Fruit fly (Drosophila melanogaster): ENCODE measurements around the gene RpS15Aa.

Gene RpS15Aa

DNA sequence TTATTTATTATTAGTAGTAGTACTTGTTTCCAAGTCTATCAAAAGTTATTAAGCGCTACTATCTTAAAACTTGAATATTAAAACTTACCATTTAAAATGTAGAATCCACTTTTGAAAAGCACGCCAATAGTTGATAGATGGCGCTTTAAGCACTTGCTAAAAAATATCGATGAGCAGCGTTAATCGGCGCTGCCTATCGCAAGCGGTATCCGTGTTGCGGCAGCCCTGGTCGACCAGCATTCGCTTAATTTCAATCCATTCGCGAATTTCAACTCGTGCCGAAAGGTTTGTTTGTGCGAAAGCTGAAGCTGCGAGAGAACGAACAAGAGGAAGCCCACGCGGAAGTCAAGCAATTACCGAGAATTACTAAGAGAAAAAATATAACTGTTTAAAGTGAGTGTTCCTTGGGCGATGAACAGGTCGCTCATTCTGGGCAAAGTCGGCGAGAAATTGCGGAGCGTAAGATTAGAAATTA, 7.9 kb downstream of the RpS15Aa start, which contains the start of gene Prx2 (continued):
- TF ChIP-seq CG6854 (GFP tag; optimal IDR thresholded peaks at IDR 0.05) = peak; percentile 72
- TF ChIP-seq CG6276 (GFP tag; optimal IDR thresholded peaks at IDR 0.05) = peak; percentile 34
- TF ChIP-seq Eip93F (GFP tag; optimal IDR thresholded peaks at IDR 0.05) = no peak
- TF ChIP-seq salr (GFP tag; optimal IDR thresholded peaks at IDR 0.05) = no peak
- TF ChIP-seq ss (GFP tag; optimal IDR thresholded peaks at IDR 0.05) = peak; percentile 0 to 49
- no peak for TF ChIP-seq CG10669 (GFP tag; optimal IDR thresholded peaks at IDR 0.05)
- TF ChIP-seq CG34406 (GFP tag; optimal IDR thresholded peaks at IDR 0.05) = no peak
- no peak for TF ChIP-seq Sox14 (GFP tag; optimal IDR thresholded peaks at IDR 0.05)
- TF ChIP-seq Hr38 (GFP tag; optimal IDR thresholded peaks at IDR 0.05) = no peak
- TF ChIP-seq CG9139 (GFP tag; optimal IDR thresholded peaks at IDR 0.05) = peak; percentile 46
- peak; percentile 15; the same call in 1 of the 2 replicates for TF ChIP-seq CG11294 (GFP tag; IDR thresholded peaks at IDR 0.05)
- peak; percentile 4 for TF ChIP-seq Eip75B (GFP tag; optimal IDR thresholded peaks at IDR 0.05)
- no peak for TF ChIP-seq spab (GFP tag; optimal IDR thresholded peaks at IDR 0.05)
- peak; percentile 64 for TF ChIP-seq vri (GFP tag; optimal IDR thresholded peaks at IDR 0.05)
- TF ChIP-seq CG8319 (GFP tag; optimal IDR thresholded peaks at IDR 0.05) = no peak
- 0 out of 2 replicates have a peak, but pooled peaks have one; percentile 9 for TF ChIP-seq Gug (GFP tag; IDR thresholded peaks at IDR 0.05)
- TF ChIP-seq Lpt (GFP tag; optimal IDR thresholded peaks at IDR 0.05) = no peak
- TF ChIP-seq CG11762 (GFP tag; optimal IDR thresholded peaks at IDR 0.05; ENCODE audit: insufficient read depth) = no peak
- peak; percentile 52; the same call in 1 of the 2 replicates for TF ChIP-seq CG15336 (GFP tag; IDR thresholded peaks at IDR 0.05)
- no peak for TF ChIP-seq fkh (GFP tag; optimal IDR thresholded peaks at IDR 0.05)
- TF ChIP-seq Ets21C (GFP tag; optimal IDR thresholded peaks at IDR 0.05) = no peak
- TF ChIP-seq Hr4 (GFP tag; optimal IDR thresholded peaks at IDR 0.05) = no peak
- no peak for TF ChIP-seq Ets96B (tag; optimal IDR thresholded peaks at IDR 0.05)
- TF ChIP-seq CG31627 (GFP tag; optimal IDR thresholded peaks at IDR 0.05) = peak; percentile 23
- no peak for TF ChIP-seq CG1621 (tag; optimal IDR thresholded peaks at IDR 0.05)
- peak; percentile 4 for TF ChIP-seq lz (GFP tag; optimal IDR thresholded peaks at IDR 0.05)
- TF ChIP-seq CG4318 (GFP tag; optimal IDR thresholded peaks at IDR 0.05) = no peak
- no peak for TF ChIP-seq CG6792 (GFP tag; optimal IDR thresholded peaks at IDR 0.05)

DNA sequence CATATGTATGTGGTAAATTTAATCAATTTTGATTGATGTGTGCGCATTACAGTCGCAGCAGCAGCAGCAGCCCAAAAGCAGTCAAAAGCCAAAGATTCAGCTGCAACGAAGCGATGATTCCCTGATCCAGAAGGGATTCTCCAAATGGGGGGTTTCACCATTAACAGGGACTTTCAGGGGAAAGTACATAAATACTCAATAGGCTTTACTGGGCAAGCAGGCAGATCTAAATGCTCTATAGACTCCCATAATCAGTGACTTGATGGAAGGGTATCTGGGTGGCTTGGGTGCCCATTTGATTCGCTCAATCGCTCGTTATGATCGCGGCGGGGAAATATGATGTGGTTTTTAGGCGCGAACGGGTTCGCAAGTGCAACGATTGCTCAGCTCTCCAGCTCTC, 12.2 kb downstream of the RpS15Aa start:
- TF ChIP-seq Sox102F (GFP tag; optimal IDR thresholded peaks at IDR 0.05) (peak; percentile 12), CG6792 (GFP tag; optimal IDR thresholded peaks at IDR 0.05) (no peak), pdm3 (GFP tag; optimal IDR thresholded peaks at IDR 0.05) (peak; percentile 25), Ets21C (GFP tag; optimal IDR thresholded peaks at IDR 0.05) (no peak), esn (GFP tag; optimal IDR thresholded peaks at IDR 0.05) (peak; percentile 40), Lpt (GFP tag; optimal IDR thresholded peaks at IDR 0.05) (no peak), CG6163 (GFP tag; IDR thresholded peaks at IDR 0.05) (peak; percentile 31; the same call in 1 of the 3 replicates), OdsH (GFP tag; optimal IDR thresholded peaks at IDR 0.05) (peak; percentile 7), net (GFP tag; optimal IDR thresholded peaks at IDR 0.05) (no peak), CG8119 (GFP tag; IDR thresholded peaks at IDR 0.05) (peak; percentile 35; the same call in 1 of the 3 replicates), Eip78C (GFP tag) (peak; percentile 51), Eip75B (GFP tag; optimal IDR thresholded peaks at IDR 0.05) (no peak), CG15336 (GFP tag; IDR thresholded peaks at IDR 0.05) (peak; percentile 53), lz (GFP tag; optimal IDR thresholded peaks at IDR 0.05) (peak; percentile 47), topi (GFP tag; optimal IDR thresholded peaks at IDR 0.05) (peak; percentile 6), vri (GFP tag; optimal IDR thresholded peaks at IDR 0.05) (peak; percentile 16), CG6276 (GFP tag; optimal IDR thresholded peaks at IDR 0.05) (peak; percentile 47), eg (GFP tag; IDR thresholded peaks at IDR 0.05) (peak; percentile 41; the same call in 1 of the 3 replicates), CG32006 (GFP tag; optimal IDR thresholded peaks at IDR 0.05) (peak; percentile 43), Sox15 (GFP tag; optimal IDR thresholded peaks at IDR 0.05) (peak; percentile 2), CG31627 (GFP tag; optimal IDR thresholded peaks at IDR 0.05) (peak; percentile 54), Met (GFP tag; optimal IDR thresholded peaks at IDR 0.05) (peak; percentile 49), cyc (GFP tag; optimal IDR thresholded peaks at IDR 0.05) (peak; percentile 29), svp (GFP tag) (peak; percentile 80), CG10669 (GFP tag; optimal IDR thresholded peaks at IDR 0.05) (no peak), Gug (GFP tag; IDR thresholded peaks at IDR 0.05) (no peak), Hr38 (GFP tag; optimal IDR thresholded peaks at IDR 0.05) (no peak), Smox (GFP tag; optimal IDR thresholded peaks at IDR 0.05) (peak; percentile 17), fd85E (GFP tag; optimal IDR thresholded peaks at IDR 0.05) (no peak), Hr39 (GFP tag; optimal IDR thresholded peaks at IDR 0.05) (peak; percentile 51), spab (GFP tag; optimal IDR thresholded peaks at IDR 0.05) (no peak), achi (GFP tag; optimal IDR thresholded peaks at IDR 0.05) (no peak)
